Fruit fly (Drosophila melanogaster): Measurements from ENCODE around the gene CG5199.

- no peak for TF ChIP-seq CG8478 (optimal IDR thresholded peaks at IDR 0.05)
- TF ChIP-seq CTCF (optimal IDR thresholded peaks at IDR 0.05), result no peak
These were observed 3.9 kb downstream of the CG5199 start for dm6 chr3L:20448773-20449172.
